Fruit fly (Drosophila melanogaster): ENCODE data around the gene CG14042.
A peak's percentile ranks its signal among the peaks of the same experiment; 100 is the strongest.

Gene CG14042

DNA sequence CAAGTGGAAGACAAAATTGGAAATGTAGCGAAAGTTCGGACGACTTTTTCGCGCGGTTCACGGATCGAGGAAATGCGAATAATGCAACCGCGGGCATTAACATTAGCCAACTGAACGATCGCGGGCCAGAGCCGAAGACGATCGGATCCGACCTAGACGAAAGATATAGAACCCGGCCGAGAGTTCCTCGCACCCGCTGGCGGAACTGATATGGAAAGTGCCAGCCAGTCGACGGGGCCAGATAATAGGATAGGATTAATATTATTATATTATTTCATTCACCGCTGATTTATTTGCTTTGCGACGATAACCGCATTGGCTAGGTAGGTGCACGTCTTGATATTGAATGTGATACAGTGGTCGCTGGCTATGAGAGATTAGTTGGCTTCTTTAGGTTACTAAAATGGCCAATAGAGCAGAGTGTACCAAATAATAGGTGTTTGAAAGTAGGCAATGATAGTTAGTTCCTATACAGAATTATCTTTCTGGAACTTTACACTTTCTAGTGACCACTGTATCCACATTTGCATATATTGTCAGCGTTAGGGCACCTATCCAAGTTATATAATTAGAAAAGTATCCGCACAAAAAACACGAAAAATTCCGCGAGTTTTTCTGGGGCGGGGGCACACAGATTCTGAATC, 38.0 kb upstream of the CG14042 start (continued):
- peak; percentile 25 for TF ChIP-seq CG15514 (GFP tag; optimal IDR thresholded peaks at IDR 0.05)
- TF ChIP-seq CG17186 (GFP tag; optimal IDR thresholded peaks at IDR 0.05): no peak
- peak; percentile 56 for TF ChIP-seq CG4707 (GFP tag; optimal IDR thresholded peaks at IDR 0.05)
- no peak for TF ChIP-seq CrebB (tag; optimal IDR thresholded peaks at IDR 0.05)
- peak; percentile 64 for TF ChIP-seq CG14014 (GFP tag; IDR thresholded peaks at IDR 0.05)
- peak; percentile 22 for TF ChIP-seq CG5180 (GFP tag; optimal IDR thresholded peaks at IDR 0.05)
- TF ChIP-seq ato (GFP tag; IDR thresholded peaks at IDR 0.05; ENCODE audit: partially characterized antibody): no peak
- peak; percentile 45 for TF ChIP-seq onecut (GFP tag; IDR thresholded peaks at IDR 0.05)
- peak; percentile 67 to 75 for TF ChIP-seq dpn (GFP tag; optimal IDR thresholded peaks at IDR 0.05)
- no peak for TF ChIP-seq CG17802 (tag; optimal IDR thresholded peaks at IDR 0.05)
- no peak for TF ChIP-seq CG11398 (GFP tag; optimal IDR thresholded peaks at IDR 0.05)
- TF ChIP-seq CG17328 (GFP tag; IDR thresholded peaks at IDR 0.05): peak; percentile 74
- TF ChIP-seq B-H2 (GFP tag; optimal IDR thresholded peaks at IDR 0.05): peak; percentile 13
- TF ChIP-seq slou (GFP tag; optimal IDR thresholded peaks at IDR 0.05): peak; percentile 27
- peak; percentile 2 for TF ChIP-seq pho (GFP tag; optimal IDR thresholded peaks at IDR 0.05)
- TF ChIP-seq CG14441 (GFP tag; IDR thresholded peaks at IDR 0.05): peak; percentile 78
- peak; percentile 36 for TF ChIP-seq CG13296 (GFP tag; optimal IDR thresholded peaks at IDR 0.05)
- peak; percentile 69 for TF ChIP-seq CG10366 (GFP tag; IDR thresholded peaks at IDR 0.05)
- peak; percentile 63 for TF ChIP-seq H2.0 (GFP tag; IDR thresholded peaks at IDR 0.05)
- peak; percentile 70 for TF ChIP-seq CG30431 (GFP tag; optimal IDR thresholded peaks at IDR 0.05)
- TF ChIP-seq kah (GFP tag; optimal IDR thresholded peaks at IDR 0.05): peak; percentile 29
- peak; percentile 81 for TF ChIP-seq ci (GFP tag; IDR thresholded peaks at IDR 0.05)
- TF ChIP-seq CG11696 (GFP tag; IDR thresholded peaks at IDR 0.05): no peak; the same call in 1 of the 2 replicates
- TF ChIP-seq CG1233 (GFP tag; optimal IDR thresholded peaks at IDR 0.05): peak; percentile 16
- peak; percentile 71 for TF ChIP-seq dmrt99B (tag; optimal IDR thresholded peaks at IDR 0.05)
- TF ChIP-seq gsb-n (tag; optimal IDR thresholded peaks at IDR 0.05): peak; percentile 56
- TF ChIP-seq ewg (GFP tag; optimal IDR thresholded peaks at IDR 0.05): peak; percentile 41
- peak; percentile 80 for TF ChIP-seq CG17612 (GFP tag; IDR thresholded peaks at IDR 0.05)
- TF ChIP-seq sens (GFP tag): peak; percentile 95
- TF ChIP-seq trh (GFP tag; optimal IDR thresholded peaks at IDR 0.05): peak; percentile 8
- no peak for TF ChIP-seq CG4282 (GFP tag; optimal IDR thresholded peaks at IDR 0.05)
- peak; percentile 55 for TF ChIP-seq CG16863 (GFP tag; optimal IDR thresholded peaks at IDR 0.05)
- peak; percentile 82 for TF ChIP-seq lmd (GFP tag; IDR thresholded peaks at IDR 0.05)
- peak; percentile 78 for TF ChIP-seq ara (GFP tag; IDR thresholded peaks at IDR 0.05)
- TF ChIP-seq chif (GFP tag; optimal IDR thresholded peaks at IDR 0.05): peak; percentile 50 to 67
- TF ChIP-seq Doc2 (GFP tag; IDR thresholded peaks at IDR 0.05): no peak
- peak; percentile 69 for TF ChIP-seq CG11093 (GFP tag; IDR thresholded peaks at IDR 0.05)
- TF ChIP-seq CG6175 (GFP tag; IDR thresholded peaks at IDR 0.05): 0 out of 3 replicates have a peak, but pooled peaks have one; percentile 48
- peak; percentile 14 for TF ChIP-seq CG10462 (GFP tag; optimal IDR thresholded peaks at IDR 0.05)
- no peak for TF ChIP-seq CG7745 (tag; optimal IDR thresholded peaks at IDR 0.05)
- peak; percentile 37 for TF ChIP-seq CG1792 (GFP tag; optimal IDR thresholded peaks at IDR 0.05)
- TF ChIP-seq grau (tag; optimal IDR thresholded peaks at IDR 0.05): peak; percentile 95
- TF ChIP-seq CG3726 (GFP tag; IDR thresholded peaks at IDR 0.05): 0 out of 3 replicates have a peak, but pooled peaks have one; percentile 51
- TF ChIP-seq CG15479 (GFP tag; optimal IDR thresholded peaks at IDR 0.05): no peak
- TF ChIP-seq dm (GFP tag; optimal IDR thresholded peaks at IDR 0.05): no peak
- peak; percentile 52 for TF ChIP-seq schlank (tag; optimal IDR thresholded peaks at IDR 0.05)
- peak; percentile 39 for TF ChIP-seq CG11723 (GFP tag; optimal IDR thresholded peaks at IDR 0.05)
- TF ChIP-seq CG31388 (GFP tag; optimal IDR thresholded peaks at IDR 0.05): peak; percentile 24
- peak; percentile 10 for TF ChIP-seq CG10267 (tag; optimal IDR thresholded peaks at IDR 0.05)
- TF ChIP-seq dysf (GFP tag; IDR thresholded peaks at IDR 0.05): peak; percentile 83
